Worm (Caenorhabditis elegans) whole organism, L3 larva: Measurements from ENCODE around the gene srd-16.

Experiments used
- ZK546.5 ChIP-seq: sonication (generic microtip); optimal IDR thresholded peaks from 2 replicates; lab custom pipeline; 2017; ENCODE audit warnings: missing biosample characterization, missing genetic modification characterization
- aly-2 ChIP-seq: fragments of 150-350 bp; optimal IDR thresholded peaks from 2 replicates; lab custom pipeline; 2014; ENCODE audit warnings: missing biosample characterization, missing genetic modification characterization
- ztf-4 ChIP-seq: fragments of 150-350 bp; optimal IDR thresholded peaks from 2 replicates; lab custom pipeline; 2014; ENCODE audit warnings: missing biosample characterization, missing genetic modification characterization

DNA sequence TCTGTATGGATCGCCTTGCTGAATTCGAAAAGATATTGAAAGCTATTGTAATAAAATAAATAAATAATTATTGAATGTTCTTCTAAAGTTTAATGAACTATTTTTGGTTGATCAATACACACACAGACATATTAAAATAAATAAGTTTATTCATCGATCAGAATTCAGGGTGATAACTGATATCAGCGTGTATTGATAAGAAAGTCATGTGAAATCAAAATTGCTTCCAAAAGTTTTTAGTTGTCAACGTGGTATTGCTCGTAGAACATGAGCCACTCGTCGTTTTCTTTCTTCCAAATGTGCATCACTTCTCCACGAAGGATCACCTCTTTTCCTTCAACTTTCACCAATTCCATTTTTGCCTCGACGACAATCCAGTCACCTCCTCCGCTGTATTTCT is 17.4 kb downstream of the srd-16 start:
- TF ChIP-seq ZK546.5 (tag; lab: Kevin White, UChicago) (no peak), aly-2 (tag; lab: Kevin White, UChicago) (no peak), ztf-4 (no peak)
